Fruit fly (Drosophila melanogaster): Measurements from ENCODE around the gene Ubc4.

The Ubc4 gene

dm6 chr3L:9704162-9704748, 6.1 kb downstream of the Ubc4 start, which contains the start of gene CG16711:
Gene CG16711, plus strand, starts transcription at chr3L:9704331.
- peak; percentile 85 for TF ChIP-seq CG1621 (tag; optimal IDR thresholded peaks at IDR 0.05)
- no peak for TF ChIP-seq CG34406 (GFP tag; optimal IDR thresholded peaks at IDR 0.05)
- no peak for TF ChIP-seq Met (GFP tag; optimal IDR thresholded peaks at IDR 0.05)
- no peak for TF ChIP-seq dsx (GFP tag; optimal IDR thresholded peaks at IDR 0.05; ENCODE audit: poor library complexity, severe bottlenecking)
- TF ChIP-seq Hr4 (GFP tag; optimal IDR thresholded peaks at IDR 0.05): no peak
- TF ChIP-seq OdsH (GFP tag; optimal IDR thresholded peaks at IDR 0.05): no peak
- TF ChIP-seq topi (GFP tag; optimal IDR thresholded peaks at IDR 0.05): no peak
- peak; percentile 63 for TF ChIP-seq svp (GFP tag)
- TF ChIP-seq Sox14 (GFP tag; optimal IDR thresholded peaks at IDR 0.05): no peak
- no peak for TF ChIP-seq CG11294 (GFP tag; IDR thresholded peaks at IDR 0.05)
- TF ChIP-seq cyc (GFP tag; optimal IDR thresholded peaks at IDR 0.05): no peak
- TF ChIP-seq eg (GFP tag; IDR thresholded peaks at IDR 0.05): 0 out of 3 replicates have a peak, but pooled peaks have one; percentile 28
- no peak for TF ChIP-seq lz (GFP tag; optimal IDR thresholded peaks at IDR 0.05)
- TF ChIP-seq esn (GFP tag; optimal IDR thresholded peaks at IDR 0.05): peak; percentile 9
- no peak for TF ChIP-seq CG31627 (GFP tag; optimal IDR thresholded peaks at IDR 0.05)
- TF ChIP-seq CG7368 (GFP tag; optimal IDR thresholded peaks at IDR 0.05): no peak
- TF ChIP-seq CG15336 (GFP tag; IDR thresholded peaks at IDR 0.05): no peak; the same call in 1 of the 2 replicates
- no peak for TF ChIP-seq CG10631 (GFP tag; optimal IDR thresholded peaks at IDR 0.05)
- TF ChIP-seq CG4318 (GFP tag; optimal IDR thresholded peaks at IDR 0.05): no peak
- no peak for TF ChIP-seq Lpt (GFP tag; optimal IDR thresholded peaks at IDR 0.05)
- TF ChIP-seq Hr39 (GFP tag; optimal IDR thresholded peaks at IDR 0.05): no peak
- TF ChIP-seq acj6 (GFP tag; optimal IDR thresholded peaks at IDR 0.05): no peak

dm6 chr3L:9705591-9705990, 7.5 kb downstream of the Ubc4 start:
- no peak for TF ChIP-seq CG6792 (GFP tag; optimal IDR thresholded peaks at IDR 0.05)
- no peak for TF ChIP-seq Hr39 (GFP tag; optimal IDR thresholded peaks at IDR 0.05)
- TF ChIP-seq CG10631 (GFP tag; optimal IDR thresholded peaks at IDR 0.05): no peak
- no peak for TF ChIP-seq CG11762 (GFP tag; optimal IDR thresholded peaks at IDR 0.05; ENCODE audit: insufficient read depth)
- no peak for TF ChIP-seq acj6 (GFP tag; optimal IDR thresholded peaks at IDR 0.05)
- TF ChIP-seq Hr38 (GFP tag; optimal IDR thresholded peaks at IDR 0.05): no peak
- no peak for TF ChIP-seq Gug (GFP tag; IDR thresholded peaks at IDR 0.05)
- TF ChIP-seq Met (GFP tag; optimal IDR thresholded peaks at IDR 0.05): no peak
- TF ChIP-seq Lpt (GFP tag; optimal IDR thresholded peaks at IDR 0.05): no peak
- no peak for TF ChIP-seq fd59A (GFP tag; optimal IDR thresholded peaks at IDR 0.05)
- TF ChIP-seq esn (GFP tag; optimal IDR thresholded peaks at IDR 0.05): no peak
- TF ChIP-seq fkh (GFP tag; optimal IDR thresholded peaks at IDR 0.05): no peak
- TF ChIP-seq OdsH (GFP tag; optimal IDR thresholded peaks at IDR 0.05): no peak
- no peak for TF ChIP-seq Ets21C (GFP tag; optimal IDR thresholded peaks at IDR 0.05)
- no peak for TF ChIP-seq net (GFP tag; optimal IDR thresholded peaks at IDR 0.05)
- TF ChIP-seq CG6276 (GFP tag; optimal IDR thresholded peaks at IDR 0.05): no peak
- TF ChIP-seq Eip75B (GFP tag; optimal IDR thresholded peaks at IDR 0.05): no peak
- no peak for TF ChIP-seq CG9139 (GFP tag; optimal IDR thresholded peaks at IDR 0.05)
- TF ChIP-seq CG8119 (GFP tag; IDR thresholded peaks at IDR 0.05): no peak
- TF ChIP-seq Eip78C (GFP tag): no peak

dm6 chr3L:9708797-9709196, 10.7 kb downstream of the Ubc4 start:
- TF ChIP-seq svp (GFP tag) (no peak), achi (GFP tag; optimal IDR thresholded peaks at IDR 0.05) (no peak), CG4318 (GFP tag; optimal IDR thresholded peaks at IDR 0.05) (no peak), CG8319 (GFP tag; optimal IDR thresholded peaks at IDR 0.05) (no peak), Blimp-1 (GFP tag; optimal IDR thresholded peaks at IDR 0.05) (no peak), CG34406 (GFP tag; optimal IDR thresholded peaks at IDR 0.05) (no peak)

Measured in whole organism, prepupa.